Worm (Caenorhabditis elegans): Measurements from ENCODE around the gene eif-1.

ce11 chrII:5018578-5018977, 25.2 kb upstream of the eif-1 start:
- TF ChIP-seq fkh-10 (GFP tag; optimal IDR thresholded peaks at IDR 0.05) (no peak), egl-27 (tag; optimal IDR thresholded peaks at IDR 0.05) (no peak), unc-62 (GFP tag; optimal IDR thresholded peaks at IDR 0.05) (no peak), elt-2 (tag; optimal IDR thresholded peaks at IDR 0.05) (no peak), lir-3 (tag; optimal IDR thresholded peaks at IDR 0.05; ENCODE audit: poor library complexity) (no peak), unc-86 (tag; optimal IDR thresholded peaks at IDR 0.05) (no peak), lin-35 (GFP tag; optimal IDR thresholded peaks at IDR 0.05) (no peak), tbx-2 (tag; optimal IDR thresholded peaks at IDR 0.05) (no peak)
